Worm (Caenorhabditis elegans) whole organism, midembryonic: ENCODE measurements around the gene M01H9.4.

Experiments used
- T22C8.4 ChIP-seq: fragments of 200-800 bp; sonication (Bioruptor generic); IDR thresholded peaks from 2 replicates; pipeline ENCODE4 v1.3.6; 2022; ENCODE audit warnings: missing genetic modification characterization, missing compliant biosample characterization
- cog-1 ChIP-seq: sonication (generic microtip); optimal IDR thresholded peaks from 2 replicates; lab custom pipeline; 2016; ENCODE audit warnings: missing genetic modification characterization, missing compliant biosample characterization
- flt-1 ChIP-seq: fragments of 200-800 bp; sonication (Bioruptor generic); IDR thresholded peaks from 2 replicates; pipeline ENCODE4 v1.3.6; 2022; ENCODE audit warnings: missing genetic modification characterization, missing compliant biosample characterization
- klf-2 ChIP-seq: fragments of 200-800 bp; sonication (Bioruptor generic); conservative IDR thresholded peaks from 2 replicates; pipeline ENCODE4 v1.3.6; 2022; ENCODE audit warnings: missing genetic modification reagents, missing genetic modification characterization, missing compliant biosample characterization
- med-1 ChIP-seq: sonication (generic microtip); optimal IDR thresholded peaks from 2 replicates; lab custom pipeline; 2017; ENCODE audit warnings: missing genetic modification characterization, mild to moderate bottlenecking, missing compliant biosample characterization, antibody characterized with exemption, missing genetic modification reagents; ENCODE audit not compliant: insufficient read depth
- ref-1 ChIP-seq: fragments of 200-800 bp; sonication (Bioruptor generic); conservative IDR thresholded peaks from 2 replicates; pipeline ENCODE4 v1.3.6; 2022; ENCODE audit warnings: missing genetic modification reagents, missing genetic modification characterization, missing compliant biosample characterization
- tab-1 ChIP-seq: fragments of 200-800 bp; sonication (Bioruptor generic); IDR thresholded peaks from 2 replicates; pipeline ENCODE4 v1.3.6; 2022; ENCODE audit warnings: missing genetic modification characterization, missing compliant biosample characterization
- ztf-23 ChIP-seq: fragments of 200-800 bp; sonication (Bioruptor generic); IDR thresholded peaks from 2 replicates; pipeline ENCODE4 v1.3.6; 2022; ENCODE audit warnings: missing genetic modification reagents, missing genetic modification characterization, missing compliant biosample characterization
- ztf-29 ChIP-seq: fragments of 200-800 bp; sonication (Bioruptor generic); IDR thresholded peaks from 2 replicates; pipeline ENCODE4 v1.3.6; 2022; ENCODE audit warnings: missing genetic modification reagents, missing genetic modification characterization, missing compliant biosample characterization

Gene M01H9.4

DNA sequence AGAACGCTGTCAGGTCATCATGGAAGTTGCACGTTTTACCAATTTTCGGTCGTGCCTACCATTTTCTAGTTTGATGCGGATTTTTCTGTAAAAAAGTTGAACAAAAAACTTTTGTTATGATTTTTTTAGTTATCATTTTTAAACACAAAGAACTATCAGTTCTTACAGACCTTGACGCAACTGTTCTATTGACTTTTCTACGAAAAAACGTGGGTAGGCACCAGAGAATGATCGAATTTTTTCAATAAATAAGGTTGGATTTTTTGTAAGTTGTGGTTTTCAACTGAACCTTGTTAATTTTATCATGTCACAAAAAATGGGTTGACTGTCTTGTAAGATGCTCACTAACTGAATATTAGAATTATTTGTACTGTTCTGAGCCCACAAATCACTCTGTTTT is 4.1 kb downstream of the M01H9.4 start:
- TF ChIP-seq T22C8.4 (GFP tag; lab: Robert Waterston, UW) (no peak), med-1 (GFP tag; lab: Kevin White, UChicago) (no peak), flt-1 (GFP tag; lab: Robert Waterston, UW) (no peak), ref-1 (GFP tag; lab: Robert Waterston, UW) (no peak), tab-1 (GFP tag; lab: Robert Waterston, UW) (no peak), ztf-23 (GFP tag; lab: Robert Waterston, UW) (no peak)

DNA sequence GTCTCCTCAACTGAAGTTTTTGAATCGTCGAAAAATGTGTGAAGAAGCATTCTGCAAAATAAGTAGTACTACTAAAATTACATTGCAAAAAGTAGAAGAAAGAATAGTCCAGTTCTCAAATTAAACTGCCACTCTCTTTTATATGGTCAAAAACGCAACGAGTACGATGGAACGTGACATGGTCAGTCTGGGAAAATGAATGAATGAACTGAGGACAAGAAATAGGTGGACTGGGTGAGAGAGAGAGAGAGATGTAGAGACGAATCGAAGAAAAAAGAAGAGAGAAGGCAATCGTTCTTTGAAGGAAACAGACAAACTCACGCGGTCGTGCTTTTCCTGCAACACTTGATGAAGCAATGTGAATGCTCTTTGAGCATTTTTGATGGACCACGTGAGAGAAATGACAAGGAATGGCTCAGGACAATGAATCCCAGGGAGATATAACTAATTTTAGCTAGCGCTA is 5.7 kb downstream of the M01H9.4 start, which contains the start of gene M01H9.3:
Gene M01H9.3, minus strand, starts transcription at position 51 of the 463 bp plus-strand sequence.
- no peak for TF ChIP-seq T22C8.4 (GFP tag; lab: Robert Waterston, UW)
- TF ChIP-seq flt-1 (GFP tag; lab: Robert Waterston, UW) = no peak
- TF ChIP-seq klf-2 (GFP tag; lab: Robert Waterston, UW) = no peak
- TF ChIP-seq ztf-23 (GFP tag; lab: Robert Waterston, UW) = no peak
- TF ChIP-seq tab-1 (GFP tag; lab: Robert Waterston, UW) = no peak

DNA sequence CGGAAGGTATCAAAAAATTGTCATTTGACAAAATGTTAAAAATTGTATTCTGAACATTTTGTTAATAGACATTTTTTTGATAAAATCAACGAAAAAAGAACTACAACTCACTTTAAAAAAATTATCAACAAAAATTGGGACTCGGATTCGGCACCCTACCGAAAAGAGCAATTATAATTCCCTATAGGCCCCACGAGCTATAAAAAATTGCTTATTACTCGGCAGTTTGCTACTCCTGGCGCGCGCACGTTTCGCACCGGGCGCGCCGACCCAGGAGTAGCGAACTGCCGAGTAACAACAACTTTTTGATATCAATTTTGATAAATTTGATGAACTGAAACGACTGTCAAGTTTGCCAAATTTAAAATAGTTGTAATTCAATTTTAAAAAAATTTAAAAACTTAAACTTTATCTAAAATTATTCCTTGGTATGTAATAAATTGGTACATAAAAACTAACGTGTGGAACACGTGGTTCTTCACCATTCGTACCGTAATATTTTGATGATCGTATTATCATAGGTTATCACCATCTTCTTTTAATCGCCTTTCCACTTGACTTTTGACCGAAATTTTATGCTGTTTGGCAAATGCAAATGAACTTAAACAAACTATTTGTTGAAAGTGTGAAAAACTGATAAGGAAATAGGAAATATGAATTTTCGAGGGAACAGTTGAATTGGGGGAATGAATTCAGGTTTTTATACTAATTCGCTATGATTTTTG is 7.2 kb downstream of the M01H9.4 start:
- TF ChIP-seq med-1 (GFP tag; lab: Kevin White, UChicago) = no peak
- no peak for TF ChIP-seq T22C8.4 (GFP tag; lab: Robert Waterston, UW)
- TF ChIP-seq tab-1 (GFP tag; lab: Robert Waterston, UW) = no peak
- no peak for TF ChIP-seq cog-1
- no peak for TF ChIP-seq ref-1 (GFP tag; lab: Robert Waterston, UW)
- TF ChIP-seq ztf-23 (GFP tag; lab: Robert Waterston, UW) = no peak
- no peak for TF ChIP-seq flt-1 (GFP tag; lab: Robert Waterston, UW)
- no peak for TF ChIP-seq ztf-29 (GFP tag; lab: Robert Waterston, UW)
- TF ChIP-seq klf-2 (GFP tag; lab: Robert Waterston, UW) = no peak

DNA sequence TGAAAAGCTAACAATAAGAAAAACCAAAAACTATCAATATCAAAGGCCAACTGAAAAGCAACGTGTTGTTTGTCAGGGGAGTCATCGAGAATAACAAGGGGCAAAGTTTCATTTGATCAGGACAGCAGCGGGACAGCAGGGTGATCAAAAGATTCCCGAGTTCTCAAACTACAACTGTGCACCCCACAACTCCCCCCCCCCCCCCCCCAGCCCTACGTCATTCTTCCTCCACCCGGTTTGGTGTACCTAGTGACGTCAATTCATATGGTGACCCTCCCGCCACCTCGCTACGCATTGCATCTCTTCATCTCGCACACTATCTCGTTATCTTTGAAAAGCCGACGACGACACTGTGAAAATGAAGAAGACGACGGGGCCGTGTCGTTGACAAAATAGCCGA is 8.9 kb downstream of the M01H9.4 start:
- TF ChIP-seq ztf-29 (GFP tag; lab: Robert Waterston, UW) (no peak), med-1 (GFP tag; lab: Kevin White, UChicago) (no peak), tab-1 (GFP tag; lab: Robert Waterston, UW) (no peak), T22C8.4 (GFP tag; lab: Robert Waterston, UW) (no peak), cog-1 (no peak), flt-1 (GFP tag; lab: Robert Waterston, UW) (no peak), klf-2 (GFP tag; lab: Robert Waterston, UW) (no peak), ztf-23 (GFP tag; lab: Robert Waterston, UW) (no peak), ref-1 (GFP tag; lab: Robert Waterston, UW) (no peak)

DNA sequence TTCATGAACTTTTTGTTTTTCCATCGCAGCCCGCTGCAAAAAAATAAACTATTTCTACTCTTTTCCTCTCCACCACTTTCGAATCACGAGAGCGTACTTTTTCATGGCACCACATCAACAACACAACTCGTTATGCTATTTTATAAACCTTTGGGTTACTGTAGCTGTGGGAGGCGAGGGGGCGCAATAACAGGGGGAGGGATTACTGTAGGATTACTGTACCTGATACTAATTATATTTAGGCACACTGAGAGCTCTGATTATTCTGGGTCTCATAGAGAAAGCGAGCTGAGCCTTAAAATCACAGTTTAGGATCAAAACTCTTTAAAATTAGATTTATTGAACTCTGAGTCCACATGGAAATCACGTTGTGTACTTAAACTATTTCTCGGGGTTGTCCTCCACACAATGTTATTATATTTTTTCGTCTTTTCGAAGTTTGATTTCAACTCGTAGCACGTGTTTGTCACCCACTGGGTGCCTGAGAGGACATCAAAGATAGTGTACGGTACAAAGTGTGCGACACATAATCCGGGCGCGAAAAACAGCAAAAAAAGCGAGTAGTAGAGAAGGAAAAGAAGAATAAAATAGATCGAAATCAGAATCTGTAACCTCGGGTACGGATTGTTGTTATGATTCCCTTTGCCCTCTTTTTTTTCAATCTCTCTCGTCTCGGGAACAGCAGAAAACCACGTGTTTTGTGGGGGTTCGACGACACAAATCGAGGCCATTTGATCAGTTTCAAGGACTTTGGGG is 10.1 kb downstream of the M01H9.4 start:
- TF ChIP-seq tab-1 (GFP tag; lab: Robert Waterston, UW) (no peak), med-1 (GFP tag; lab: Kevin White, UChicago) (no peak), cog-1 (no peak), klf-2 (GFP tag; lab: Robert Waterston, UW) (no peak), T22C8.4 (GFP tag; lab: Robert Waterston, UW) (no peak), ref-1 (GFP tag; lab: Robert Waterston, UW) (no peak), ztf-23 (GFP tag; lab: Robert Waterston, UW) (no peak), ztf-29 (GFP tag; lab: Robert Waterston, UW) (no peak)

DNA sequence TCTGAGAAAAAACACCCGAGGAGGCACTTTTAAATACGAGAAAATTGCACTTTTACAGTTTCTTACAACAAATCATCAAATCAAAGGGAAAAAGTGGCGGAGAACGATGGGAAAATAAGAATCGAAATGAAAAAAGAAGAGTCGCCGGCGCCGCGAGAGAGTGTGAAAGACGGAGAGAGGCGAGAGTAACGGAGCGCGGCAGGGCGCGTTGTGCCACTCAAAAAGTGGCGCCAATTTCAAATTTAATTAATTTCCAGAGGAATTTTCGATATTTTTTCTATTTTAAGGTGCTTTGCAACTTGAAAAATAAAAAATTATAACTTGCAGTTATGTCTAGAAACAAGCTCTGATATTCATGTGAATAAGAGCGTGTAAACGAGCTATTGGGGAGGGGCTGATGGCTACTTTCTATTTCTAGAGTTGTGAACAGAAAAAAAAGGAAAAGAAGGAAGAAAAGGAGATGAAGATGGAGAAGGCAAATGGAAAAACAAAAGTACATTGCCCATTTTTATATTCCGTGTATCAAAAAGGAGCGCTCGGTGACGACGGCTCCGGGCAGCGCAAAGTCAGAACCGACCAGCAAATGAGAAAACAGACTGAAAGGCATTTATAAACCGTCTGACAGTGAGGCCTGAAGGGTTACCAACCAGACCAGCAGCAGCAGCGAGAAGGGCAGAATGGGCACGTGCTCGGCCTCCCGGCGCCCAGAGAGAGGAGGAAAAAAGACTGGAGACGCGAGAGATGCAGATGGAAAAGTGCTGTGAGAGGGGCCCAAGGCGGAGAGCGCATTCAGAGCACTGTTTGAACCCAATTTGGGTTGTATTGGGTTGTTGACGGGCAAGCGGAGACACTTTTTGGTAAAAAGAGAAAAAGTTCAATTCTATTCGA is 11.6 kb downstream of the M01H9.4 start:
- TF ChIP-seq T22C8.4 (GFP tag; lab: Robert Waterston, UW) = no peak
- no peak for TF ChIP-seq ztf-23 (GFP tag; lab: Robert Waterston, UW)
- no peak for TF ChIP-seq tab-1 (GFP tag; lab: Robert Waterston, UW)
- no peak for TF ChIP-seq flt-1 (GFP tag; lab: Robert Waterston, UW)
- TF ChIP-seq ref-1 (GFP tag; lab: Robert Waterston, UW) = no peak
- TF ChIP-seq med-1 (GFP tag; lab: Kevin White, UChicago) = no peak
- TF ChIP-seq ztf-29 (GFP tag; lab: Robert Waterston, UW) = no peak
- TF ChIP-seq cog-1 = no peak
- TF ChIP-seq klf-2 (GFP tag; lab: Robert Waterston, UW) = no peak

DNA sequence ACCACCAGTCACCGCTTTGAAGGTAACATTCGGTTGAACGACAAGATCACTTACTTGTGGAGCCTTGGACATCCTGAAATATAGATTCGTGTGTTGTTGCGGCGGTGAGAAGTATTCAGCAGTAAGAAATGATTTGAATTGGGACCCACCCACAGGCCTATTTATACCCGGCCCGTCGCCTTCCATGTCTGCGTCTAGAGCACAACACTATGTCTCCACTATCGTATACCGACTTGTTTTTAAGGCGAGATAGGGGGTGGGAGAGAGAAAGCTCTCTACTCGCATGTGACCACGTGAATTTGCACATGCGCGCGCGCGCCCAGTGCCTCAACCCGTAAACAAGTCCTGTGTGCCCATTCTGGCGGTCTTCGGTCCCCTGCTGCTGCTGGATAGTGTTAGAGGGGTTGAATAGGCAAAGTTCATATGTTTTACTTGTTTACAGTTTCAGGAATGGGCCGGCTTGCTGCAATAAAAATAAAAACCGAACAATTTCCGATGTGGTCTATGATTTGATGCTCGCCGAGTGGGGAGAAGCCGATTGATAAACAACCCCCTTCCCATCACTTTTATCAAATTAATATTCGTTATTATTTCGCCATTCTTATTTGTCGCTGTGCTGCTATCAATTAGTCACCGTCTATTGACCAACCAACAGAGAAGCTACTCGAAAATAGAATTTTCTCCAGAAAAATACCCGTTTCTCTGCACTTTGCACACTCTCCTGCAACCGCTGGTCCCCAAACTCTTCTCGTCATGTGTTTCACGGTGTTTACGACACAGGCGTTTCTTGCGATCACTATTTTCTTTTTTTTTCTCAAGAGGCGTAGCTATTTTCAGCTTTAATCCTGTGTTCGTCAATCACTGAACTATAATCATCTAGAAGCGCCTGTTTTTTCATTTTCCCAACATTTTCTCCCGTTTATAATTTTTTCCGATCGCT is 12.7 kb downstream of the M01H9.4 start:
- TF ChIP-seq flt-1 (GFP tag; lab: Robert Waterston, UW) (peak; percentile 28; the same call in 1 of the 2 replicates), tab-1 (GFP tag; lab: Robert Waterston, UW) (peak; percentile 63; the same call in 1 of the 2 replicates), T22C8.4 (GFP tag; lab: Robert Waterston, UW) (no peak)
